Fruit fly (Drosophila melanogaster) whole organism, embryonic: ENCODE data around the gene PIG-T.

Source experiments
- BEAF-32 ChIP-seq: fragments of 200-800 bp; sonication (Bioruptor generic); optimal IDR thresholded peaks from 3 replicates; lab custom pipeline; 2017; ENCODE audit warnings: missing biosample characterization, missing genetic modification characterization, mild to moderate bottlenecking, moderate library complexity, missing genetic modification reagents
- Bdp1 ChIP-seq: fragments of 200-800 bp; sonication (Bioruptor generic); optimal IDR thresholded peaks from 3 replicates; lab custom pipeline; 2016; ENCODE audit warnings: missing biosample characterization, missing genetic modification characterization
- BtbVII ChIP-seq: fragments of 200-800 bp; sonication (Bioruptor generic); optimal IDR thresholded peaks from 3 replicates; lab custom pipeline; 2017; ENCODE audit warnings: missing biosample characterization, mild to moderate bottlenecking, missing genetic modification characterization
- Bteb2 ChIP-seq: fragments of 200-800 bp; sonication (Bioruptor generic); optimal IDR thresholded peaks from 2 replicates; lab custom pipeline; 2016; ENCODE audit warnings: missing biosample characterization, missing genetic modification characterization
- CG10431 ChIP-seq: fragments of 200-800 bp; sonication (Bioruptor generic); optimal IDR thresholded peaks from 3 replicates; lab custom pipeline; 2018; ENCODE audit warnings: missing biosample characterization, mild to moderate bottlenecking, missing genetic modification characterization
- CG11695 ChIP-seq: fragments of 200-800 bp; sonication (Bioruptor generic); IDR thresholded peaks from 3 replicates; pipeline ENCODE4 v1.3.6; 2022; ENCODE audit warnings: missing biosample characterization, missing genetic modification characterization
- CG12071 ChIP-seq: fragments of 200-800 bp; sonication (Bioruptor generic); optimal IDR thresholded peaks from 3 replicates; lab custom pipeline; 2018; ENCODE audit warnings: missing biosample characterization, mild to moderate bottlenecking, missing genetic modification characterization
- CG12299 ChIP-seq: fragments of 200-800 bp; sonication (Bioruptor generic); optimal IDR thresholded peaks from 2 replicates; lab custom pipeline; 2018; ENCODE audit warnings: missing biosample characterization, mild to moderate bottlenecking, missing genetic modification characterization
- CG12769 ChIP-seq: fragments of 200-800 bp; sonication (Bioruptor generic); optimal IDR thresholded peaks from 2 replicates; lab custom pipeline; 2019; ENCODE audit warnings: missing biosample characterization, mild to moderate bottlenecking, missing genetic modification characterization, moderate library complexity
- CG13287 ChIP-seq: fragments of 200-800 bp; sonication (Bioruptor generic); IDR thresholded peaks from 2 replicates; pipeline ENCODE4 v1.3.6; 2022; ENCODE audit warnings: missing biosample characterization, missing genetic modification characterization; ENCODE audit not compliant: partially characterized antibody
- CG14710 ChIP-seq: fragments of 200-800 bp; sonication (Bioruptor generic); optimal IDR thresholded peaks from 3 replicates; lab custom pipeline; 2019; ENCODE audit warnings: missing biosample characterization, mild to moderate bottlenecking, missing genetic modification characterization, moderate library complexity
- CG14860 ChIP-seq: fragments of 200-800 bp; sonication (Bioruptor generic); IDR thresholded peaks from 3 replicates; pipeline ENCODE4 v1.3.6; 2022; ENCODE audit warnings: missing biosample characterization, missing genetic modification characterization; ENCODE audit not compliant: partially characterized antibody
- CG15479 ChIP-seq: fragments of 200-800 bp; sonication (Bioruptor generic); optimal IDR thresholded peaks from 3 replicates; lab custom pipeline; 2019; ENCODE audit warnings: missing biosample characterization, mild to moderate bottlenecking, missing genetic modification characterization, moderate library complexity
- CG15601 ChIP-seq: fragments of 200-800 bp; sonication (Bioruptor generic); optimal IDR thresholded peaks from 3 replicates; lab custom pipeline; 2019; ENCODE audit warnings: missing biosample characterization, mild to moderate bottlenecking, missing genetic modification characterization, moderate library complexity
- CG17328 ChIP-seq: fragments of 200-800 bp; sonication (Bioruptor generic); IDR thresholded peaks from 2 replicates; pipeline ENCODE4 v1.3.6; 2022; ENCODE audit warnings: missing biosample characterization, missing genetic modification characterization
- CG3281 ChIP-seq: fragments of 200-800 bp; sonication (Bioruptor generic); optimal IDR thresholded peaks from 3 replicates; lab custom pipeline; 2017; ENCODE audit warnings: missing biosample characterization, mild to moderate bottlenecking, missing genetic modification characterization
- CG34224 ChIP-seq: fragments of 200-800 bp; sonication (Bioruptor generic); IDR thresholded peaks from 3 replicates; pipeline ENCODE4 v1.3.6; 2022; ENCODE audit warnings: missing biosample characterization, missing genetic modification characterization; ENCODE audit not compliant: partially characterized antibody
- CG34376 ChIP-seq: fragments of 200-800 bp; sonication (Bioruptor generic); optimal IDR thresholded peaks from 2 replicates; lab custom pipeline; 2018; ENCODE audit warnings: missing biosample characterization, mild to moderate bottlenecking, missing genetic modification characterization
- CG34422 ChIP-seq: fragments of 200-800 bp; sonication (Bioruptor generic); IDR thresholded peaks from 3 replicates; pipeline ENCODE4 v1.3.6; 2022; ENCODE audit warnings: missing biosample characterization, missing genetic modification characterization
- CG5245 ChIP-seq: fragments of 200-800 bp; sonication (Bioruptor generic); optimal IDR thresholded peaks from 3 replicates; lab custom pipeline; 2016; ENCODE audit warnings: missing biosample characterization, missing genetic modification characterization
- CG6813 ChIP-seq: fragments of 200-800 bp; sonication (Bioruptor generic); optimal IDR thresholded peaks from 2 replicates; lab custom pipeline; 2017; ENCODE audit warnings: missing biosample characterization, missing genetic modification characterization, mild to moderate bottlenecking, moderate library complexity, missing genetic modification reagents
- CG7839 ChIP-seq: fragments of 200-800 bp; sonication (Bioruptor generic); optimal IDR thresholded peaks from 3 replicates; lab custom pipeline; 2018; ENCODE audit warnings: missing biosample characterization, mild to moderate bottlenecking, missing genetic modification characterization, moderate library complexity
- CG8290 ChIP-seq, 3 experiments: fragments of 200-800 bp; sonication (Bioruptor generic); optimal IDR thresholded peaks; 2 replicates each; lab custom pipeline; 2016 to 2019; ENCODE audit warnings: missing biosample characterization in 3 of 3, missing genetic modification characterization in 3 of 3, mild to moderate bottlenecking in 2 of 3, moderate library complexity in 1 of 3
- CG9727 ChIP-seq: fragments of 200-800 bp; sonication (Bioruptor generic); optimal IDR thresholded peaks from 3 replicates; lab custom pipeline; 2017; ENCODE audit warnings: missing biosample characterization, mild to moderate bottlenecking, missing genetic modification characterization
- Dbx ChIP-seq: fragments of 200-800 bp; sonication (Bioruptor generic); IDR thresholded peaks from 3 replicates; pipeline ENCODE4 v1.3.6; 2022; ENCODE audit warnings: missing biosample characterization, missing genetic modification characterization
- Dip2 ChIP-seq: fragments of 200-800 bp; sonication (Bioruptor generic); IDR thresholded peaks from 2 replicates; pipeline ENCODE4 v1.3.6; 2022; ENCODE audit warnings: missing biosample characterization, missing genetic modification characterization
- E2f2 ChIP-seq: fragments of 200-800 bp; sonication (Bioruptor generic); IDR thresholded peaks from 2 replicates; pipeline ENCODE4 v1.3.6; 2022; ENCODE audit warnings: missing biosample characterization, missing genetic modification characterization
- Fer1 ChIP-seq: fragments of 200-800 bp; sonication (Bioruptor generic); optimal IDR thresholded peaks from 2 replicates; lab custom pipeline; 2017; ENCODE audit warnings: missing biosample characterization, mild to moderate bottlenecking, missing genetic modification characterization
- HLH3B ChIP-seq: fragments of 200-800 bp; sonication (Bioruptor generic); IDR thresholded peaks from 2 replicates; pipeline ENCODE4 v1.3.6; 2022; ENCODE audit warnings: missing biosample characterization, missing genetic modification characterization
- Jarid2 ChIP-seq: fragments of 200-800 bp; sonication (Bioruptor generic); optimal IDR thresholded peaks from 3 replicates; lab custom pipeline; 2017; ENCODE audit warnings: mild to moderate bottlenecking, missing biosample characterization, missing genetic modification reagents, missing genetic modification characterization
- Kr ChIP-seq: fragments of 200-800 bp; sonication (Bioruptor generic); optimal IDR thresholded peaks from 2 replicates; lab custom pipeline; 2017; ENCODE audit warnings: missing biosample characterization, mild to moderate bottlenecking, missing genetic modification characterization
- MBD-R2 ChIP-seq: fragments of 200-800 bp; sonication (Bioruptor generic); IDR thresholded peaks from 2 replicates; pipeline ENCODE4 v1.3.6; 2022; ENCODE audit warnings: missing biosample characterization, missing genetic modification characterization
- Nf-YA ChIP-seq: fragments of 200-800 bp; sonication (Bioruptor generic); IDR thresholded peaks from 2 replicates; pipeline ENCODE4 v1.3.6; 2022; ENCODE audit warnings: missing biosample characterization, missing genetic modification characterization
- Scr ChIP-seq: fragments of 200-800 bp; sonication (Bioruptor generic); IDR thresholded peaks from 2 replicates; pipeline ENCODE4 v1.3.6; 2022; ENCODE audit warnings: missing biosample characterization, missing genetic modification characterization; ENCODE audit not compliant: partially characterized antibody
- ac ChIP-seq: fragments of 200-800 bp; sonication (Bioruptor generic); optimal IDR thresholded peaks from 3 replicates; lab custom pipeline; 2017; ENCODE audit warnings: missing biosample characterization, mild to moderate bottlenecking, missing genetic modification characterization
- ase ChIP-seq: fragments of 200-800 bp; sonication (Bioruptor generic); IDR thresholded peaks from 3 replicates; pipeline ENCODE4 v1.3.6; 2022; ENCODE audit warnings: missing biosample characterization, missing genetic modification characterization
- bsh ChIP-seq, 2 experiments: fragments of 200-800 bp; sonication (Bioruptor generic); optimal IDR thresholded peaks; 2 replicates each; lab custom pipeline; 2017 to 2018; ENCODE audit warnings: mild to moderate bottlenecking in 2 of 2, missing biosample characterization in 2 of 2, missing genetic modification characterization in 2 of 2, moderate library complexity in 1 of 2
- chm ChIP-seq: fragments of 200-800 bp; sonication (Bioruptor generic); IDR thresholded peaks from 2 replicates; pipeline ENCODE4 v1.3.6; 2022; ENCODE audit warnings: missing biosample characterization, missing genetic modification characterization
- crc ChIP-seq: fragments of 200-800 bp; sonication (Bioruptor generic); optimal IDR thresholded peaks from 2 replicates; lab custom pipeline; 2016; ENCODE audit warnings: missing biosample characterization, missing genetic modification characterization
- eve ChIP-seq, 2 experiments: fragments of >200 bp; optimal IDR thresholded peaks; 2 replicates each; lab custom pipeline; 2017; ENCODE audit warnings: missing biosample characterization in 2 of 2, missing genetic modification characterization in 2 of 2
- fd64A ChIP-seq: fragments of 200-800 bp; sonication (Bioruptor generic); optimal IDR thresholded peaks from 3 replicates; lab custom pipeline; 2018; ENCODE audit warnings: missing biosample characterization, mild to moderate bottlenecking, missing genetic modification characterization
- hkb ChIP-seq, 2 experiments: fragments of 200-800 bp in 1 of 2; fragments of >200 bp in 1 of 2; sonication (Bioruptor generic) in 1 of 2; IDR thresholded peaks in 1 of 2; optimal IDR thresholded peaks in 1 of 2; 2 replicates each; pipeline versions ENCODE4 v1.3.6 to Lab custom; 2017 to 2022; ENCODE audit warnings: missing biosample characterization in 1 of 2, missing genetic modification characterization in 1 of 2
- ken ChIP-seq: fragments of 200-800 bp; sonication (Bioruptor generic); IDR thresholded peaks from 3 replicates; pipeline ENCODE4 v1.3.6; 2022; ENCODE audit warnings: missing biosample characterization, missing genetic modification characterization
- onecut ChIP-seq: fragments of 200-800 bp; sonication (Bioruptor generic); IDR thresholded peaks from 2 replicates; pipeline ENCODE4 v1.3.6; 2022; ENCODE audit warnings: missing biosample characterization, missing genetic modification characterization
- pros ChIP-seq: fragments of 200-800 bp; sonication (Bioruptor generic); optimal IDR thresholded peaks from 3 replicates; lab custom pipeline; 2019; ENCODE audit warnings: missing biosample characterization, mild to moderate bottlenecking, missing genetic modification characterization, moderate library complexity
- sd ChIP-seq: fragments of 200-800 bp; sonication (Bioruptor generic); optimal IDR thresholded peaks from 3 replicates; lab custom pipeline; 2018; ENCODE audit warnings: missing biosample characterization, mild to moderate bottlenecking, missing genetic modification characterization, moderate library complexity
- sob ChIP-seq: fragments of 200-800 bp; sonication (Bioruptor generic); IDR thresholded peaks from 2 replicates; pipeline ENCODE4 v1.3.6; 2022; ENCODE audit warnings: missing biosample characterization, missing genetic modification characterization
- sr ChIP-seq: fragments of 200-800 bp; sonication (Bioruptor generic); IDR thresholded peaks from 3 replicates; pipeline ENCODE4 v1.3.6; 2022; ENCODE audit warnings: missing biosample characterization, missing genetic modification characterization

The PIG-T gene

DNA sequence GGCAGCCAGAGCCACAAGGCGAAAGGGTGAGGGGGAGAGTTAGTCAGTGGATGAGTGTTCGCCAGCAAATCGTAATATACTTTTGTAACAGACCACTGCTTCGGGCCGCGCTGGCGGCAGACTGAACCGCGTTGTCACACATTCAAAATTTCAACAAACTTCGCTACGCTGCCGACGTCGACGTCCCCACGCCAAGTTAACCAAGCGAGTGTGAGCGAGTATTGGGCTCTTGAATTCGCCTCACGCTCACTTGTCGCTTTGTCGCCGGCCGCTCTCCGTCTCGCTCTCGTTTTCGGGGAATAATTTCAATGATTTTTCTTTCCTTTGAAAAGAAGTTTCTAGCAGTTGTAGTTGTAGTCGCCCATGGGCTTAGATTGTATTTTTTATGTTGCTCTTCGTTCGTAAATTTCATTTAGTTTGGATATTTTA is 4.5 kb upstream of the PIG-T start, which contains the start of gene lawc (continued):
- TF ChIP-seq sob (GFP tag; lab: Robert Waterston, UW) = peak; percentile 66; the same call in 1 of the 2 replicates
- peak; percentile 84; the same call in 2 of the 3 replicates for TF ChIP-seq Dbx (GFP tag; lab: Robert Waterston, UW)
- TF ChIP-seq Jarid2 (GFP tag; lab: Kevin White, UChicago) = peak; percentile 82
- no peak for TF ChIP-seq CG15601 (tag; lab: Kevin White, UChicago)
- peak; percentile 41; the same call in 1 of the 2 replicates for TF ChIP-seq CG17328
- TF ChIP-seq CG6813 (GFP tag; lab: Kevin White, UChicago) = no peak
- peak; percentile 54 for TF ChIP-seq CG3281
- TF ChIP-seq CG12299 (tag; lab: Kevin White, UChicago) = peak; percentile 44
- peak; percentile 45 for TF ChIP-seq CG10431 (GFP tag; lab: Kevin White, UChicago)
- peak; percentile 62 for TF ChIP-seq CG12071 (GFP tag; lab: Kevin White, UChicago)
- peak; percentile 35 for TF ChIP-seq fd64A
- no peak for TF ChIP-seq sd (tag; lab: Kevin White, UChicago)
- TF ChIP-seq Bteb2 (GFP tag; lab: Kevin White, UChicago) = no peak
- TF ChIP-seq BtbVII (GFP tag; lab: Kevin White, UChicago) = peak; percentile 66
- no peak for TF ChIP-seq CG14710
- peak; percentile 44 for TF ChIP-seq CG34224 (GFP tag; lab: Robert Waterston, UW)
- 0 out of 3 replicates have a peak, but pooled peaks have one; percentile 66 for TF ChIP-seq CG11695 (GFP tag; lab: Robert Waterston, UW)
- TF ChIP-seq Scr (GFP tag; lab: Robert Waterston, UW) = peak; percentile 20; the same call in 1 of the 2 replicates
- TF ChIP-seq Bdp1 (GFP tag; lab: Kevin White, UChicago) = no peak
- TF ChIP-seq ase (GFP tag; lab: Robert Waterston, UW) = 0 out of 3 replicates have a peak, but pooled peaks have one; percentile 37
- peak; percentile 65 for TF ChIP-seq CG12769 (tag; lab: Kevin White, UChicago)
- no peak for TF ChIP-seq eve (GFP tag; optimal IDR thresholded peaks at IDR 0.05; lab: Kevin White, UChicago)
- no peak for TF ChIP-seq CG8290 (GFP tag; optimal IDR thresholded peaks at IDR 0.05; lab: Kevin White, UChicago)
- peak in 1 of 2 experiments; percentile 85 for TF ChIP-seq CG8290 (tag; optimal IDR thresholded peaks at IDR 0.05; lab: Kevin White, UChicago)
- no peak for TF ChIP-seq Dip2 (GFP tag; lab: Robert Waterston, UW)
- peak; percentile 0 for TF ChIP-seq ac
- peak; percentile 24; the same call in 1 of the 2 replicates for TF ChIP-seq CG13287 (GFP tag; lab: Robert Waterston, UW)
- TF ChIP-seq CG5245 (GFP tag; lab: Kevin White, UChicago) = no peak
- TF ChIP-seq CG14860 (GFP tag; lab: Robert Waterston, UW) = no peak
- peak; percentile 44; the same call in 1 of the 2 replicates for TF ChIP-seq E2f2 (GFP tag; lab: Robert Waterston, UW)
- TF ChIP-seq bsh (GFP tag; optimal IDR thresholded peaks at IDR 0.05; lab: Kevin White, UChicago) = peak in 1 of 2 experiments; percentile 59
- peak; percentile 67; the same call in 1 of the 3 replicates for TF ChIP-seq CG34422 (GFP tag; lab: Robert Waterston, UW)
- peak; percentile 80 for TF ChIP-seq Fer1 (GFP tag; lab: Kevin White, UChicago)
- peak; percentile 85 for TF ChIP-seq CG34376 (GFP tag; lab: Kevin White, UChicago)
- TF ChIP-seq onecut (GFP tag; lab: Robert Waterston, UW) = peak; percentile 85
- no peak for TF ChIP-seq Kr (GFP tag; lab: Kevin White, UChicago)
- 0 out of 3 replicates have a peak, but pooled peaks have one; percentile 34 for TF ChIP-seq sr (GFP tag; lab: Robert Waterston, UW)
- TF ChIP-seq BEAF-32 (GFP tag; lab: Kevin White, UChicago) = no peak
- peak; percentile 11; the same call in 1 of the 2 replicates for TF ChIP-seq Nf-YA (GFP tag; lab: Robert Waterston, UW)
- no peak for TF ChIP-seq hkb (optimal IDR thresholded peaks at IDR 0.05; lab: Kevin White, UChicago)
- peak; percentile 64 for TF ChIP-seq hkb (GFP tag; IDR thresholded peaks at IDR 0.05; lab: Robert Waterston, UW)
- no peak for TF ChIP-seq crc (GFP tag; lab: Kevin White, UChicago)
- no peak for TF ChIP-seq ken (GFP tag; lab: Robert Waterston, UW)
- peak; percentile 11 for TF ChIP-seq CG7839 (tag; lab: Kevin White, UChicago)
- no peak for TF ChIP-seq CG15479 (GFP tag; lab: Kevin White, UChicago)
- TF ChIP-seq MBD-R2 (GFP tag; lab: Robert Waterston, UW) = peak; percentile 42; the same call in 1 of the 2 replicates
- TF ChIP-seq HLH3B (GFP tag; lab: Robert Waterston, UW) = peak; percentile 39; the same call in 1 of the 2 replicates
- TF ChIP-seq pros (GFP tag; lab: Kevin White, UChicago) = peak; percentile 44
- peak; percentile 94 for TF ChIP-seq chm (GFP tag; lab: Robert Waterston, UW)
- peak; percentile 7 for TF ChIP-seq CG9727
